Worm (Caenorhabditis elegans) whole organism, L2 larva: Measurements from ENCODE around the gene clec-181.
A peak's percentile ranks its signal among the peaks of the same experiment; 100 is the strongest.

ENCODE experiments used
- C34F6.9 ChIP-seq: fragments of 150-350 bp; optimal IDR thresholded peaks from 2 replicates; lab custom pipeline; 2014; ENCODE audit warnings: missing biosample characterization, missing genetic modification characterization
- F13H6.1 ChIP-seq: sonication (generic microtip); optimal IDR thresholded peaks from 2 replicates; lab custom pipeline; 2016; ENCODE audit warnings: missing genetic modification characterization, missing compliant biosample characterization
- Y55F3AM.14 ChIP-seq: fragments of 200-800 bp; sonication (Bioruptor generic); optimal IDR thresholded peaks from 2 replicates; lab custom pipeline; 2018; ENCODE audit warnings: mild to moderate bottlenecking, missing genetic modification characterization, missing compliant biosample characterization
- ZK546.5 ChIP-seq: sonication (generic microtip); optimal IDR thresholded peaks from 2 replicates; lab custom pipeline; 2017; ENCODE audit warnings: missing biosample characterization, missing genetic modification characterization
- alr-1 ChIP-seq: fragments of 150-350 bp; optimal IDR thresholded peaks from 2 replicates; lab custom pipeline; 2014; ENCODE audit warnings: missing biosample characterization, missing genetic modification characterization
- aly-2 ChIP-seq: fragments of 150-350 bp; optimal IDR thresholded peaks from 2 replicates; lab custom pipeline; 2014; ENCODE audit warnings: missing biosample characterization, missing genetic modification characterization
- ama-1 ChIP-seq: fragments of 150-350 bp; optimal IDR thresholded peaks from 2 replicates; lab custom pipeline; 2018; ENCODE audit warnings: inconsistent platforms
- blmp-1 ChIP-seq: sonication (generic microtip); optimal IDR thresholded peaks from 2 replicates; lab custom pipeline; 2017; ENCODE audit warnings: missing genetic modification characterization, mild to moderate bottlenecking, missing compliant biosample characterization, antibody characterized with exemption, moderate library complexity; ENCODE audit not compliant: insufficient read depth
- ceh-16 ChIP-seq: fragments of 150-350 bp; optimal IDR thresholded peaks from 2 replicates; lab custom pipeline; 2014; ENCODE audit warnings: missing biosample characterization, missing genetic modification characterization
- crh-2 ChIP-seq: sonication (generic microtip); optimal IDR thresholded peaks from 2 replicates; lab custom pipeline; 2017; ENCODE audit warnings: missing biosample characterization, missing genetic modification characterization
- egl-27 ChIP-seq: sonication (generic microtip); optimal IDR thresholded peaks from 3 replicates; lab custom pipeline; 2017; ENCODE audit warnings: missing biosample characterization, missing genetic modification reagents, missing genetic modification characterization
- elt-1 ChIP-seq: fragments of 150-350 bp; optimal IDR thresholded peaks from 2 replicates; lab custom pipeline; 2014; ENCODE audit warnings: missing biosample characterization, missing genetic modification characterization
- elt-3 ChIP-seq: sonication (generic microtip); optimal IDR thresholded peaks from 2 replicates; lab custom pipeline; 2017; ENCODE audit warnings: missing biosample characterization, missing genetic modification characterization
- fos-1 ChIP-seq: fragments of 150-350 bp; optimal IDR thresholded peaks from 2 replicates; lab custom pipeline; 2014; ENCODE audit warnings: missing biosample characterization, missing genetic modification characterization
- lin-11 ChIP-seq: fragments of 150-350 bp; sonication (generic microtip); optimal IDR thresholded peaks from 2 replicates; lab custom pipeline; 2014; ENCODE audit warnings: missing biosample characterization, missing genetic modification characterization, inconsistent platforms, mixed read lengths
- lin-13 ChIP-seq: fragments of 150-350 bp; optimal IDR thresholded peaks from 2 replicates; lab custom pipeline; 2014; ENCODE audit warnings: missing biosample characterization, missing genetic modification reagents, missing genetic modification characterization
- lin-39 ChIP-seq: fragments of 150-350 bp; optimal IDR thresholded peaks from 2 replicates; lab custom pipeline; 2014; ENCODE audit warnings: missing biosample characterization, missing genetic modification reagents, missing genetic modification characterization
- lsy-2 ChIP-seq, 2 experiments: fragments of 150-350 bp in 1 of 2; sonication (generic microtip) in 1 of 2; optimal IDR thresholded peaks; 2 replicates each; lab custom pipeline; 2014 to 2017; ENCODE audit warnings: missing biosample characterization in 2 of 2, missing genetic modification characterization in 2 of 2
- mab-5 ChIP-seq: fragments of 150-350 bp; optimal IDR thresholded peaks from 2 replicates; lab custom pipeline; 2014; ENCODE audit warnings: missing biosample characterization, missing genetic modification characterization
- mbf-1 ChIP-seq: sonication (generic microtip); optimal IDR thresholded peaks from 2 replicates; lab custom pipeline; 2017; ENCODE audit warnings: missing biosample characterization, missing genetic modification characterization
- mdl-1 ChIP-seq, 2 experiments: fragments of 150-350 bp in 1 of 2; sonication (generic microtip) in 1 of 2; optimal IDR thresholded peaks; 2 replicates each; lab custom pipeline; 2017; ENCODE audit warnings: missing biosample characterization in 2 of 2, missing genetic modification characterization in 2 of 2
- nhr-10 ChIP-seq: sonication (generic microtip); optimal IDR thresholded peaks from 2 replicates; lab custom pipeline; 2017; ENCODE audit warnings: missing biosample characterization, missing genetic modification characterization
- nhr-11 ChIP-seq: fragments of 150-350 bp; optimal IDR thresholded peaks from 2 replicates; lab custom pipeline; 2014; ENCODE audit warnings: missing biosample characterization, missing genetic modification characterization
- nhr-12 ChIP-seq: fragments of 150-350 bp; optimal IDR thresholded peaks from 2 replicates; lab custom pipeline; 2014; ENCODE audit warnings: missing biosample characterization, missing genetic modification characterization
- nhr-129 ChIP-seq: fragments of 150-350 bp; optimal IDR thresholded peaks from 2 replicates; lab custom pipeline; 2014; ENCODE audit warnings: missing biosample characterization, missing genetic modification characterization
- nhr-21 ChIP-seq: fragments of 150-350 bp; optimal IDR thresholded peaks from 2 replicates; lab custom pipeline; 2014; ENCODE audit warnings: missing biosample characterization, missing genetic modification characterization
- nhr-23 ChIP-seq: fragments of 150-350 bp; optimal IDR thresholded peaks from 2 replicates; lab custom pipeline; 2014; ENCODE audit warnings: missing biosample characterization, missing genetic modification reagents, missing genetic modification characterization
- nhr-237 ChIP-seq: fragments of 150-350 bp; optimal IDR thresholded peaks from 2 replicates; lab custom pipeline; 2014; ENCODE audit warnings: missing biosample characterization, missing genetic modification characterization
- nhr-25 ChIP-seq: fragments of 150-350 bp; sonication (generic microtip); optimal IDR thresholded peaks from 3 replicates; lab custom pipeline; 2014; ENCODE audit warnings: missing biosample characterization, missing genetic modification characterization
- nhr-6 ChIP-seq: fragments of 150-350 bp; optimal IDR thresholded peaks from 2 replicates; lab custom pipeline; 2014; ENCODE audit warnings: missing biosample characterization, missing genetic modification characterization
- nhr-77 ChIP-seq: fragments of 150-350 bp; optimal IDR thresholded peaks from 2 replicates; lab custom pipeline; 2014; ENCODE audit warnings: missing biosample characterization, missing genetic modification characterization
- peb-1 ChIP-seq: fragments of 150-350 bp; optimal IDR thresholded peaks from 2 replicates; lab custom pipeline; 2014; ENCODE audit warnings: missing biosample characterization, missing genetic modification characterization
- sem-4 ChIP-seq: fragments of 150-350 bp; optimal IDR thresholded peaks from 2 replicates; lab custom pipeline; 2014; ENCODE audit warnings: missing biosample characterization, missing genetic modification reagents, missing genetic modification characterization
- skn-1 ChIP-seq: sonication (generic microtip); optimal IDR thresholded peaks from 2 replicates; lab custom pipeline; 2017; ENCODE audit warnings: missing biosample characterization, missing genetic modification characterization
- sma-3 ChIP-seq: sonication (generic microtip); optimal IDR thresholded peaks from 2 replicates; lab custom pipeline; 2016; ENCODE audit warnings: missing genetic modification reagents, missing genetic modification characterization, missing compliant biosample characterization
- sma-9 ChIP-seq, 2 experiments: fragments of 150-350 bp in 1 of 2; sonication (generic microtip) in 1 of 2; optimal IDR thresholded peaks; 2 replicates each; lab custom pipeline; 2014 to 2016; ENCODE audit warnings: missing genetic modification characterization in 2 of 2, mild to moderate bottlenecking in 1 of 2, missing biosample characterization in 1 of 2, missing compliant biosample characterization in 1 of 2, missing genetic modification reagents in 1 of 2, moderate library complexity in 1 of 2
- snpc-4 ChIP-seq: fragments of 150-350 bp; optimal IDR thresholded peaks from 2 replicates; lab custom pipeline; 2014; ENCODE audit warnings: missing biosample characterization, missing genetic modification characterization
- unc-39 ChIP-seq: fragments of 150-350 bp; optimal IDR thresholded peaks from 2 replicates; lab custom pipeline; 2014; ENCODE audit warnings: missing biosample characterization, missing genetic modification characterization
- unc-62 ChIP-seq: fragments of 150-350 bp; optimal IDR thresholded peaks from 2 replicates; lab custom pipeline; 2014; ENCODE audit warnings: missing biosample characterization, missing genetic modification reagents, missing genetic modification characterization
- zag-1 ChIP-seq: fragments of 150-350 bp; optimal IDR thresholded peaks from 2 replicates; lab custom pipeline; 2014; ENCODE audit warnings: missing biosample characterization, missing genetic modification characterization
- ztf-1 ChIP-seq: fragments of 200-800 bp; sonication (Bioruptor generic); conservative IDR thresholded peaks from 2 replicates; pipeline ENCODE4 v1.3.6; 2022; ENCODE audit warnings: missing genetic modification characterization, missing compliant biosample characterization
- ztf-11 ChIP-seq: sonication (generic microtip); optimal IDR thresholded peaks from 2 replicates; lab custom pipeline; 2017; ENCODE audit warnings: missing biosample characterization, missing genetic modification characterization
- ztf-4 ChIP-seq: fragments of 150-350 bp; optimal IDR thresholded peaks from 2 replicates; lab custom pipeline; 2014; ENCODE audit warnings: missing biosample characterization, missing genetic modification characterization

The clec-181 gene

DNA sequence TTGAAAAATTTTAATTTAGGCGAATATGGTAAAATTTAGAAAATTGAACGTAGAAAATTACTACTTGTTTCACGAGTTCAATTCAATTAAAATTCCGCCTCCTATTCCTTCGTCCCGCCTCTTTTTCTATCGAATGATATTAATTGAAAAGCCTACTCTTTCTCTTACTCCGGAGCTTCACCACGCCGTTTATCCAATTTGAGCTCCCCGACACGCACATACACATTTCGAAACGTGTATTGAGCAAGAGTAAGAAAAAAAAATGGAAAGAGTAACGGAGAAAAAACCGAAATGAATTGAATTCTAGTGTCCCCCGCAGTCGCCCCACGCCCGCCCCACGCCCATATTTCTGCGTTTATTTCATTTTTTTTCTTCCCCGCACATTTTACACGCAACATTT lies 30.4 kb downstream of the clec-181 start:
- TF ChIP-seq nhr-11 (tag; lab: Kevin White, UChicago), result no peak
- TF ChIP-seq nhr-21 (tag; lab: Kevin White, UChicago), result no peak
- TF ChIP-seq C34F6.9 (tag; lab: Kevin White, UChicago), result peak; percentile 7

DNA sequence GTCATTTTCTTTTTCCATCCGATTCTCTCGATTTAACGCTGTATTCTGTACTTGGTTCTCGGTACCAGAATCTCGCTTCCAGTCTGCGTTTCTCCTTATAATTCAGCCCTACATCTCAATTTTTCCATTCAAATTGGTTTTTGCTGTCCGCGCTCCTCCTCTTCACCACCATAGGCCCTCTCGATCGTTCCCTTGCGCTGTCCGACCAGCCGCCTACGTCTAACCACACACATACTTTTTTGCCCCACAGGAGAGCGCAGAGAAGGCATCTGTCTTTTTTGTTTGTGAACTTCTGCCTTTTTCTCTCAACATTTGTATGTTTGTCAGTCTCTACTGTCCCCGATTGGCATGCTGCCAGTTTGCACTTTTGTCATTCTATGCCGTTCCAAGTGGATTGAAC lies 31.5 kb downstream of the clec-181 start, which contains the start of gene F42A9.11:
Gene F42A9.11, plus strand, starts transcription at position 310 of the 400 bp plus-strand sequence.
- TF ChIP-seq ZK546.5 (tag; lab: Kevin White, UChicago), result no peak
- peak; percentile 16 for TF ChIP-seq egl-27 (tag; lab: Kevin White, UChicago)
- peak; percentile 55 for TF ChIP-seq nhr-129
- peak; percentile 50 for TF ChIP-seq nhr-25 (tag; lab: Kevin White, UChicago)
- peak; percentile 53 for TF ChIP-seq blmp-1 (tag; lab: Kevin White, UChicago)
- peak; percentile 61 for TF ChIP-seq F13H6.1
- peak; percentile 57 for TF ChIP-seq fos-1 (tag; lab: Kevin White, UChicago)
- peak; percentile 4 for TF ChIP-seq sma-9 (GFP tag; optimal IDR thresholded peaks at IDR 0.05; lab: Kevin White, UChicago)
- no peak for TF ChIP-seq sma-9 (tag; optimal IDR thresholded peaks at IDR 0.05; lab: Kevin White, UChicago)
- peak in 1 of 2 experiments; percentile 1 for TF ChIP-seq lsy-2 (tag; optimal IDR thresholded peaks at IDR 0.05; lab: Kevin White, UChicago)
- peak; percentile 55 for TF ChIP-seq sma-3 (GFP tag; lab: Kevin White, UChicago)
- TF ChIP-seq unc-62, result no peak
- TF ChIP-seq nhr-11 (tag; lab: Kevin White, UChicago), result no peak
- TF ChIP-seq sem-4 (tag; lab: Kevin White, UChicago), result peak; percentile 19
- TF ChIP-seq C34F6.9 (tag; lab: Kevin White, UChicago), result peak; percentile 46

DNA sequence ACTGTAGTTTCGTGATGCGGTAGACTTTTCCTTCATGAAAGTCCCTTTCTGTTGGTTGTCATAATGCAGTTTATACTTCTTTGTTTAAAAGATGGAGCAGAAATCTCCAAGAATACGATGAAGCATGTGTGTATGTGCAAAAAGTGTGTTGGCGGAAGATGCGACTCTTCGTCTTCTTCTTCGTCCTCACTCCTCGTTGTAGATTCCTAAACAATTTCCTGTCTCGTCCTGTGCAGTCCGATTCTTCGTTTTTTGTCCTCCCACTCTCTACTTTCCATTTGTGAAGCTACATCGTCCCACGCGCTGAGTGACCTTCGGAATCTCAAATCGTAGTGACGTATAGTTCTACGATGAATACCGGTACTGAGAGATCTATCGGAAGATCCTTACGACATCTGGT lies 32.4 kb downstream of the clec-181 start:
- TF ChIP-seq nhr-129 (no peak), lsy-2 (tag; optimal IDR thresholded peaks at IDR 0.05; lab: Kevin White, UChicago) (no peak), Y55F3AM.14 (GFP tag; lab: Kevin White, UChicago) (no peak), skn-1 (tag; lab: Kevin White, UChicago) (no peak), ama-1 (lab: Kevin White, UChicago) (no peak), mdl-1 (tag; optimal IDR thresholded peaks at IDR 0.05; lab: Kevin White, UChicago) (no peak), ztf-4 (tag; lab: Kevin White, UChicago) (no peak), nhr-25 (tag; lab: Kevin White, UChicago) (no peak), ztf-1 (no peak), nhr-11 (tag; lab: Kevin White, UChicago) (no peak)

DNA sequence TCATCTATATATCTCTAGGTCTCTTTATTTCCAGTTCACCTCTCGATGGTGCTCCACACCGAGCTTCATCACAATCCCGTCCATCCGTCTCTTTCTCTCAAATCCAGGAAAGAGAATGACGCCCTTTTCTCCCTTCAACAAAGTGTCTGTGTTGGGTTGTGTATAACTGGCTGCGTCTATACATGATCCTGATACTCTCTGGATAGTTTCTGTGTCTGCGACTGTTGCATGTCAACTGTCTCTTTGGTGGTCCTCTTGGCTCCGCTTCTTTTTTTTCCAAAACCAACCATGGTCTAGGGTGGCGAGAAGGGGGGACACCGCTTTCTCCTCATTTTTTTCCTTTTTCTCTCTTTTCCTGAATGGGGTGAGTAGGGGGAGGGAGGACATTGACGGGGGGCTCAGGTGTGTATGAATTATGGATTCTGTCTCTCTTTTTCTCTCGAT lies 33.8 kb downstream of the clec-181 start:
- TF ChIP-seq snpc-4 (tag; lab: Kevin White, UChicago), result peak; percentile 39
- no peak for TF ChIP-seq nhr-10
- TF ChIP-seq lin-39 (tag; lab: Kevin White, UChicago), result no peak
- no peak for TF ChIP-seq peb-1 (tag; lab: Kevin White, UChicago)
- peak; percentile 83 for TF ChIP-seq nhr-129
- no peak for TF ChIP-seq lin-13 (GFP tag; lab: Kevin White, UChicago)
- peak; percentile 35 to 59 for TF ChIP-seq lsy-2 (tag; optimal IDR thresholded peaks at IDR 0.05; lab: Kevin White, UChicago)
- peak; percentile 59 for TF ChIP-seq crh-2 (tag; lab: Kevin White, UChicago)
- no peak for TF ChIP-seq elt-3 (tag; lab: Kevin White, UChicago)
- TF ChIP-seq elt-1, result no peak
- no peak for TF ChIP-seq ZK546.5 (tag; lab: Kevin White, UChicago)
- TF ChIP-seq lin-11, result no peak
- TF ChIP-seq sma-3 (GFP tag; lab: Kevin White, UChicago), result no peak
- no peak for TF ChIP-seq ceh-16 (tag; lab: Kevin White, UChicago)
- no peak for TF ChIP-seq skn-1 (tag; lab: Kevin White, UChicago)
- TF ChIP-seq fos-1 (tag; lab: Kevin White, UChicago), result no peak
- TF ChIP-seq nhr-23 (tag; lab: Kevin White, UChicago), result no peak
- no peak for TF ChIP-seq zag-1 (tag; lab: Kevin White, UChicago)
- no peak for TF ChIP-seq unc-39
- TF ChIP-seq nhr-25 (tag; lab: Kevin White, UChicago), result no peak
- TF ChIP-seq sem-4 (tag; lab: Kevin White, UChicago), result peak; percentile 56
- TF ChIP-seq ama-1 (lab: Kevin White, UChicago), result no peak
- TF ChIP-seq nhr-12 (tag; lab: Kevin White, UChicago), result no peak
- TF ChIP-seq C34F6.9 (tag; lab: Kevin White, UChicago), result peak; percentile 59
- no peak for TF ChIP-seq blmp-1 (tag; lab: Kevin White, UChicago)
- no peak for TF ChIP-seq unc-62
- no peak for TF ChIP-seq ztf-11 (tag; lab: Kevin White, UChicago)
- peak; percentile 61 for TF ChIP-seq ztf-4 (tag; lab: Kevin White, UChicago)
- peak; percentile 86 for TF ChIP-seq F13H6.1
- TF ChIP-seq egl-27 (tag; lab: Kevin White, UChicago), result no peak
- TF ChIP-seq mbf-1, result no peak
- TF ChIP-seq nhr-11 (tag; lab: Kevin White, UChicago), result no peak
- no peak for TF ChIP-seq nhr-6 (tag; lab: Kevin White, UChicago)
- TF ChIP-seq nhr-77 (tag; lab: Kevin White, UChicago), result no peak
- peak; percentile 63 for TF ChIP-seq sma-9 (GFP tag; optimal IDR thresholded peaks at IDR 0.05; lab: Kevin White, UChicago)
- TF ChIP-seq sma-9 (tag; optimal IDR thresholded peaks at IDR 0.05; lab: Kevin White, UChicago), result no peak
- TF ChIP-seq alr-1 (tag; lab: Kevin White, UChicago), result no peak
- no peak for TF ChIP-seq mab-5 (tag; lab: Kevin White, UChicago)
- TF ChIP-seq nhr-21 (tag; lab: Kevin White, UChicago), result no peak
- no peak for TF ChIP-seq Y55F3AM.14 (GFP tag; lab: Kevin White, UChicago)
- TF ChIP-seq aly-2 (tag; lab: Kevin White, UChicago), result no peak
- no peak for TF ChIP-seq nhr-237 (tag; lab: Kevin White, UChicago)
- TF ChIP-seq mdl-1 (tag; optimal IDR thresholded peaks at IDR 0.05; lab: Kevin White, UChicago), result peak in 1 of 2 experiments; percentile 36
